Worm (Caenorhabditis elegans): ENCODE measurements around the gene bbs-8.

- no peak for TF ChIP-seq dmd-4 (tag; optimal IDR thresholded peaks at IDR 0.05)
- TF ChIP-seq sma-3 (GFP tag; optimal IDR thresholded peaks at IDR 0.05) = no peak
- TF ChIP-seq lin-13 (GFP tag; optimal IDR thresholded peaks at IDR 0.05) = no peak
- TF ChIP-seq skn-1 (tag; optimal IDR thresholded peaks at IDR 0.05) = no peak
- no peak for TF ChIP-seq lsy-2 (tag; optimal IDR thresholded peaks at IDR 0.05)
- no peak for TF ChIP-seq nhr-23 (tag; optimal IDR thresholded peaks at IDR 0.05)
- peak; percentile 38 for TF ChIP-seq unc-55 (GFP tag; optimal IDR thresholded peaks at IDR 0.05)
- TF ChIP-seq ama-1 (optimal IDR thresholded peaks at IDR 0.05) = no peak
- TF ChIP-seq sma-9 (GFP tag; optimal IDR thresholded peaks at IDR 0.05) = no peak
- no peak for TF ChIP-seq sma-9 (tag; optimal IDR thresholded peaks at IDR 0.05)
- TF ChIP-seq nhr-12 (tag; optimal IDR thresholded peaks at IDR 0.05) = no peak
- no peak for TF ChIP-seq nhr-11 (tag; optimal IDR thresholded peaks at IDR 0.05)
- no peak for TF ChIP-seq ztf-11 (tag; optimal IDR thresholded peaks at IDR 0.05)
- TF ChIP-seq zag-1 (tag; optimal IDR thresholded peaks at IDR 0.05) = no peak
Observed at ce11 chrV:6793744-6794239, 28.9 kb upstream of the bbs-8 start, which contains the start of gene ZC404.1.

All from whole organism, L2 larva.